Fruit fly (Drosophila melanogaster) whole organism, prepupa: Measurements from ENCODE around the gene ssh.
A peak's percentile ranks its signal among the peaks of the same experiment; 100 is the strongest.

Source experiments
- Blimp-1 ChIP-seq: fragments of 200-800 bp; sonication (Bioruptor generic); optimal IDR thresholded peaks from 3 replicates; lab custom pipeline; 2017; ENCODE audit warnings: missing biosample characterization, missing genetic modification characterization, mild to moderate bottlenecking, moderate library complexity, missing genetic modification reagents
- CG10669 ChIP-seq: fragments of 200-800 bp; sonication (Bioruptor generic); optimal IDR thresholded peaks from 3 replicates; lab custom pipeline; 2018; ENCODE audit warnings: missing biosample characterization, mild to moderate bottlenecking, missing genetic modification characterization, moderate library complexity
- CG11294 ChIP-seq: fragments of 200-800 bp; sonication (Bioruptor generic); IDR thresholded peaks from 2 replicates; pipeline ENCODE4 v1.3.6; 2022; ENCODE audit warnings: missing biosample characterization, missing genetic modification characterization
- CG11762 ChIP-seq: fragments of 200-800 bp; sonication (Bioruptor generic); optimal IDR thresholded peaks from 3 replicates; lab custom pipeline; 2016; ENCODE audit warnings: missing biosample characterization, missing genetic modification characterization; ENCODE audit not compliant: insufficient read depth
- CG1621 ChIP-seq: fragments of 200-800 bp; sonication (Bioruptor generic); optimal IDR thresholded peaks from 3 replicates; lab custom pipeline; 2018; ENCODE audit warnings: missing biosample characterization, mild to moderate bottlenecking, missing genetic modification characterization
- CG16779 ChIP-seq: fragments of 200-800 bp; sonication (Bioruptor generic); optimal IDR thresholded peaks from 3 replicates; lab custom pipeline; 2017; ENCODE audit warnings: missing biosample characterization, mild to moderate bottlenecking, missing genetic modification characterization
- CG3032 ChIP-seq: fragments of 200-800 bp; optimal IDR thresholded peaks from 2 replicates; lab custom pipeline; 2019; ENCODE audit warnings: missing biosample characterization, mild to moderate bottlenecking, missing genetic modification characterization, moderate library complexity
- CG31627 ChIP-seq: fragments of 200-800 bp; sonication (Bioruptor generic); optimal IDR thresholded peaks from 3 replicates; lab custom pipeline; 2016; ENCODE audit warnings: missing biosample characterization, missing genetic modification characterization
- CG32006 ChIP-seq: fragments of 200-800 bp; sonication (Bioruptor generic); optimal IDR thresholded peaks from 3 replicates; lab custom pipeline; 2017; ENCODE audit warnings: missing biosample characterization, mild to moderate bottlenecking, missing genetic modification characterization
- CG34406 ChIP-seq: fragments of 200-800 bp; sonication (Bioruptor generic); optimal IDR thresholded peaks from 3 replicates; lab custom pipeline; 2016; ENCODE audit warnings: missing biosample characterization, missing genetic modification characterization
- CG3919 ChIP-seq: fragments of 200-800 bp; sonication (Bioruptor generic); optimal IDR thresholded peaks from 3 replicates; lab custom pipeline; 2016; ENCODE audit warnings: missing biosample characterization, missing genetic modification characterization
- CG4318 ChIP-seq: fragments of 200-800 bp; sonication (Bioruptor generic); optimal IDR thresholded peaks from 3 replicates; lab custom pipeline; 2017; ENCODE audit warnings: missing biosample characterization, mild to moderate bottlenecking, missing genetic modification characterization
- CG6163 ChIP-seq: fragments of 200-800 bp; sonication (Bioruptor generic); IDR thresholded peaks from 3 replicates; pipeline ENCODE4 v1.3.6; 2022; ENCODE audit warnings: missing biosample characterization, missing genetic modification characterization
- CG6276 ChIP-seq: fragments of 200-800 bp; sonication (Bioruptor generic); optimal IDR thresholded peaks from 2 replicates; lab custom pipeline; 2017; ENCODE audit warnings: missing biosample characterization, mild to moderate bottlenecking, missing genetic modification characterization
- CG6792 ChIP-seq: fragments of 200-800 bp; sonication (Bioruptor generic); optimal IDR thresholded peaks from 3 replicates; lab custom pipeline; 2016; ENCODE audit warnings: missing biosample characterization, missing genetic modification characterization
- CG7368 ChIP-seq: fragments of 200-800 bp; sonication (Bioruptor generic); optimal IDR thresholded peaks from 3 replicates; lab custom pipeline; 2016; ENCODE audit warnings: missing biosample characterization, missing genetic modification characterization
- CG8119 ChIP-seq: fragments of 200-800 bp; sonication (Bioruptor generic); IDR thresholded peaks from 3 replicates; pipeline ENCODE4 v1.3.6; 2022; ENCODE audit warnings: missing biosample characterization, missing genetic modification characterization
- CG8319 ChIP-seq: fragments of 200-800 bp; sonication (Bioruptor generic); optimal IDR thresholded peaks from 3 replicates; lab custom pipeline; 2016; ENCODE audit warnings: missing biosample characterization, missing genetic modification characterization
- CG8632 ChIP-seq: fragments of 200-800 bp; sonication (Bioruptor generic); optimal IDR thresholded peaks from 3 replicates; lab custom pipeline; 2016; ENCODE audit warnings: missing biosample characterization, missing genetic modification characterization
- CG9139 ChIP-seq: fragments of 200-800 bp; sonication (Bioruptor generic); optimal IDR thresholded peaks from 3 replicates; lab custom pipeline; 2017; ENCODE audit warnings: missing biosample characterization, mild to moderate bottlenecking, missing genetic modification characterization
- Eip75B ChIP-seq: fragments of 200-800 bp; sonication (Bioruptor generic); optimal IDR thresholded peaks from 3 replicates; lab custom pipeline; 2016; ENCODE audit warnings: missing biosample characterization, missing genetic modification characterization
- Eip78C ChIP-seq: fragments of 200-800 bp; sonication (Bioruptor generic); peaks from one replicate; lab custom pipeline; 2016; ENCODE audit warnings: missing biosample characterization, missing genetic modification characterization
- Eip93F ChIP-seq: fragments of 200-800 bp; sonication (Bioruptor generic); optimal IDR thresholded peaks from 2 replicates; lab custom pipeline; 2016; ENCODE audit warnings: missing biosample characterization, mild to moderate bottlenecking, missing genetic modification characterization
- Ets21C ChIP-seq: fragments of 200-800 bp; sonication (Bioruptor generic); optimal IDR thresholded peaks from 3 replicates; lab custom pipeline; 2016; ENCODE audit warnings: missing biosample characterization, missing genetic modification characterization
- Ets96B ChIP-seq: fragments of 200-800 bp; optimal IDR thresholded peaks from 2 replicates; lab custom pipeline; 2019; ENCODE audit warnings: missing biosample characterization, mild to moderate bottlenecking, missing genetic modification characterization, moderate library complexity
- Gug ChIP-seq: fragments of 200-800 bp; sonication (Bioruptor generic); IDR thresholded peaks from 2 replicates; pipeline ENCODE4 v1.3.6; 2022; ENCODE audit warnings: missing biosample characterization, missing genetic modification characterization
- Hr38 ChIP-seq: sonication (Bioruptor generic); optimal IDR thresholded peaks from 2 replicates; lab custom pipeline; 2016; ENCODE audit warnings: missing biosample characterization, missing genetic modification characterization
- Lpt ChIP-seq: fragments of 200-800 bp; sonication (Bioruptor generic); optimal IDR thresholded peaks from 3 replicates; lab custom pipeline; 2016; ENCODE audit warnings: missing biosample characterization, missing genetic modification characterization
- Met ChIP-seq: fragments of 200-800 bp; sonication (Bioruptor generic); optimal IDR thresholded peaks from 3 replicates; lab custom pipeline; 2016; ENCODE audit warnings: missing biosample characterization, missing genetic modification characterization
- OdsH ChIP-seq: fragments of 200-800 bp; sonication (Bioruptor generic); optimal IDR thresholded peaks from 3 replicates; lab custom pipeline; 2016; ENCODE audit warnings: missing biosample characterization, missing genetic modification characterization
- Sox102F ChIP-seq: fragments of 200-800 bp; sonication (Bioruptor generic); optimal IDR thresholded peaks from 2 replicates; lab custom pipeline; 2016; ENCODE audit warnings: missing biosample characterization, mild to moderate bottlenecking, missing genetic modification characterization
- Sox14 ChIP-seq: fragments of 200-800 bp; sonication (Bioruptor generic); optimal IDR thresholded peaks from 3 replicates; lab custom pipeline; 2016; ENCODE audit warnings: missing biosample characterization, missing genetic modification characterization
- Sox15 ChIP-seq: fragments of 200-800 bp; sonication (Bioruptor generic); optimal IDR thresholded peaks from 3 replicates; lab custom pipeline; 2016; ENCODE audit warnings: missing biosample characterization, missing genetic modification characterization
- achi ChIP-seq: fragments of 200-800 bp; sonication (Bioruptor generic); optimal IDR thresholded peaks from 3 replicates; lab custom pipeline; 2016; ENCODE audit warnings: missing biosample characterization, missing genetic modification characterization
- cyc ChIP-seq: fragments of 200-800 bp; sonication (Bioruptor generic); optimal IDR thresholded peaks from 3 replicates; lab custom pipeline; 2016; ENCODE audit warnings: missing biosample characterization, missing genetic modification characterization
- dac ChIP-seq: fragments of 200-800 bp; sonication (Bioruptor generic); optimal IDR thresholded peaks from 2 replicates; lab custom pipeline; 2017; ENCODE audit warnings: missing biosample characterization, mild to moderate bottlenecking, missing genetic modification characterization
- dsx ChIP-seq: fragments of 200-800 bp; optimal IDR thresholded peaks from 3 replicates; lab custom pipeline; 2019; ENCODE audit warnings: missing biosample characterization, mild to moderate bottlenecking, missing genetic modification characterization, moderate library complexity; ENCODE audit not compliant: poor library complexity, severe bottlenecking
- eg ChIP-seq: fragments of 200-800 bp; sonication (Bioruptor generic); IDR thresholded peaks from 3 replicates; pipeline ENCODE4 v1.3.6; 2022; ENCODE audit warnings: missing biosample characterization, missing genetic modification characterization
- esn ChIP-seq: fragments of 200-800 bp; sonication (Bioruptor generic); optimal IDR thresholded peaks from 2 replicates; lab custom pipeline; 2016; ENCODE audit warnings: missing biosample characterization, mild to moderate bottlenecking, missing genetic modification characterization, moderate library complexity
- fd85E ChIP-seq: fragments of 200-800 bp; sonication (Bioruptor generic); optimal IDR thresholded peaks from 3 replicates; lab custom pipeline; 2016; ENCODE audit warnings: missing biosample characterization, missing genetic modification characterization
- fkh ChIP-seq: fragments of 200-800 bp; sonication (Bioruptor generic); optimal IDR thresholded peaks from 3 replicates; lab custom pipeline; 2017; ENCODE audit warnings: missing biosample characterization, mild to moderate bottlenecking, missing genetic modification characterization, moderate library complexity
- lz ChIP-seq: fragments of 200-800 bp; sonication (Bioruptor generic); optimal IDR thresholded peaks from 3 replicates; lab custom pipeline; 2016; ENCODE audit warnings: missing biosample characterization, missing genetic modification characterization
- pdm3 ChIP-seq: fragments of 200-800 bp; sonication (Bioruptor generic); optimal IDR thresholded peaks from 3 replicates; lab custom pipeline; 2016; ENCODE audit warnings: missing biosample characterization, missing genetic modification characterization
- salr ChIP-seq, 2 experiments: fragments of 200-800 bp; sonication (Bioruptor generic); optimal IDR thresholded peaks; 3 replicates each; lab custom pipeline; 2016 to 2018; ENCODE audit warnings: missing biosample characterization in 2 of 2, missing genetic modification characterization in 2 of 2, mild to moderate bottlenecking in 1 of 2
- spab ChIP-seq: fragments of 200-800 bp; sonication (Bioruptor generic); optimal IDR thresholded peaks from 2 replicates; lab custom pipeline; 2017; ENCODE audit warnings: missing biosample characterization, mild to moderate bottlenecking, missing genetic modification characterization, missing genetic modification reagents
- ss ChIP-seq, 2 experiments: fragments of 200-800 bp; sonication (Bioruptor generic); optimal IDR thresholded peaks; 2 replicates in 1 of 2; 3 replicates in 1 of 2; lab custom pipeline; 2017 to 2018; ENCODE audit warnings: mild to moderate bottlenecking in 2 of 2, missing biosample characterization in 2 of 2, missing genetic modification characterization in 2 of 2, moderate library complexity in 1 of 2
- svp ChIP-seq: fragments of 200-800 bp; sonication (Bioruptor generic); peaks from one replicate; lab custom pipeline; 2016; ENCODE audit warnings: missing biosample characterization, missing genetic modification characterization
- topi ChIP-seq: fragments of 200-800 bp; sonication (Bioruptor generic); optimal IDR thresholded peaks from 3 replicates; lab custom pipeline; 2016; ENCODE audit warnings: missing biosample characterization, missing genetic modification characterization
- vri ChIP-seq: fragments of 200-800 bp; sonication (Bioruptor generic); optimal IDR thresholded peaks from 3 replicates; lab custom pipeline; 2016; ENCODE audit warnings: missing biosample characterization, mild to moderate bottlenecking, missing genetic modification characterization

Gene ssh

dm6 chr3R:24962470-24962869, 17.7 kb upstream of the ssh start (continued):
- TF ChIP-seq fd85E (no peak), CG11762 (no peak), CG31627 (GFP tag; lab: Kevin White, UChicago) (peak; percentile 63), Hr38 (no peak), CG9139 (GFP tag; lab: Kevin White, UChicago) (no peak), svp (GFP tag; lab: Kevin White, UChicago) (peak; percentile 80), Met (GFP tag; lab: Kevin White, UChicago) (peak; percentile 70), ss (GFP tag; optimal IDR thresholded peaks at IDR 0.05; lab: Kevin White, UChicago) (no peak), Eip78C (GFP tag; lab: Kevin White, UChicago) (peak; percentile 54), Sox14 (peak; percentile 22), CG6276 (GFP tag; lab: Kevin White, UChicago) (no peak), CG6163 (GFP tag; lab: Robert Waterston, UW) (0 out of 3 replicates have a peak, but pooled peaks have one; percentile 37), achi (GFP tag; lab: Kevin White, UChicago) (peak; percentile 27)

dm6 chr3R:24953152-24953551, 8.4 kb upstream of the ssh start:
- TF ChIP-seq CG32006 (GFP tag; lab: Kevin White, UChicago) (no peak), CG6276 (GFP tag; lab: Kevin White, UChicago) (no peak), esn (GFP tag; lab: Kevin White, UChicago) (no peak), ss (GFP tag; optimal IDR thresholded peaks at IDR 0.05; lab: Kevin White, UChicago) (peak; percentile 24 to 51), Ets96B (peak; percentile 71), OdsH (GFP tag; lab: Kevin White, UChicago) (no peak), CG11762 (no peak), pdm3 (GFP tag; lab: Kevin White, UChicago) (no peak), Sox14 (peak; percentile 9), topi (GFP tag; lab: Kevin White, UChicago) (no peak), vri (GFP tag; lab: Kevin White, UChicago) (no peak), Eip78C (GFP tag; lab: Kevin White, UChicago) (peak; percentile 75), CG6163 (GFP tag; lab: Robert Waterston, UW) (no peak), cyc (no peak), CG34406 (GFP tag; lab: Kevin White, UChicago) (no peak), CG3919 (GFP tag; lab: Kevin White, UChicago) (peak; percentile 13), fkh (no peak), Lpt (no peak), fd85E (no peak), CG7368 (GFP tag; lab: Kevin White, UChicago) (no peak), Eip75B (GFP tag; lab: Kevin White, UChicago) (peak; percentile 22), dsx (peak; percentile 57), CG6792 (GFP tag; lab: Kevin White, UChicago) (no peak), CG9139 (GFP tag; lab: Kevin White, UChicago) (no peak), achi (GFP tag; lab: Kevin White, UChicago) (peak; percentile 15), CG3032 (tag; lab: Kevin White, UChicago) (peak; percentile 73), Eip93F (GFP tag; lab: Kevin White, UChicago) (no peak), CG8119 (no peak), CG31627 (GFP tag; lab: Kevin White, UChicago) (no peak), Ets21C (GFP tag; lab: Kevin White, UChicago) (no peak), CG10669 (GFP tag; lab: Kevin White, UChicago) (peak; percentile 58), CG8632 (no peak), CG8319 (GFP tag; lab: Kevin White, UChicago) (no peak), CG16779 (tag; lab: Kevin White, UChicago) (no peak), CG4318 (GFP tag; lab: Kevin White, UChicago) (no peak), dac (GFP tag; lab: Kevin White, UChicago) (no peak), Blimp-1 (no peak), CG1621 (tag; lab: Kevin White, UChicago) (peak; percentile 46), CG11294 (GFP tag; lab: Robert Waterston, UW) (no peak), svp (GFP tag; lab: Kevin White, UChicago) (no peak), Sox15 (GFP tag; lab: Kevin White, UChicago) (no peak), spab (GFP tag; lab: Kevin White, UChicago) (peak; percentile 67), eg (no peak), Sox102F (no peak), lz (GFP tag; lab: Kevin White, UChicago) (no peak), Gug (GFP tag; lab: Robert Waterston, UW) (no peak), salr (GFP tag; optimal IDR thresholded peaks at IDR 0.05; lab: Kevin White, UChicago) (no peak)
